Fruit fly (Drosophila melanogaster) whole organism, adult: ENCODE data around the gene CG44005.

Source experiments
- CG7045 ChIP-seq: fragments of 200-800 bp; sonication (Bioruptor generic); optimal IDR thresholded peaks from 2 replicates; lab custom pipeline; 2017; ENCODE audit warnings: missing biosample characterization, mild to moderate bottlenecking, missing genetic modification characterization
- cic ChIP-seq: fragments of 200-800 bp; sonication (Bioruptor generic); optimal IDR thresholded peaks from 2 replicates; lab custom pipeline; 2017; ENCODE audit warnings: missing biosample characterization, mild to moderate bottlenecking, missing genetic modification characterization, moderate library complexity
- kay ChIP-seq: fragments of 200-800 bp; sonication (Bioruptor generic); peaks from one replicate; lab custom pipeline; 2016; ENCODE audit warnings: missing biosample characterization, missing genetic modification characterization, borderline replicate concordance
- tj ChIP-seq: fragments of 200-800 bp; sonication (Bioruptor generic); optimal IDR thresholded peaks from 3 replicates; lab custom pipeline; 2017; ENCODE audit warnings: missing biosample characterization, mild to moderate bottlenecking, missing genetic modification characterization, moderate library complexity

DNA sequence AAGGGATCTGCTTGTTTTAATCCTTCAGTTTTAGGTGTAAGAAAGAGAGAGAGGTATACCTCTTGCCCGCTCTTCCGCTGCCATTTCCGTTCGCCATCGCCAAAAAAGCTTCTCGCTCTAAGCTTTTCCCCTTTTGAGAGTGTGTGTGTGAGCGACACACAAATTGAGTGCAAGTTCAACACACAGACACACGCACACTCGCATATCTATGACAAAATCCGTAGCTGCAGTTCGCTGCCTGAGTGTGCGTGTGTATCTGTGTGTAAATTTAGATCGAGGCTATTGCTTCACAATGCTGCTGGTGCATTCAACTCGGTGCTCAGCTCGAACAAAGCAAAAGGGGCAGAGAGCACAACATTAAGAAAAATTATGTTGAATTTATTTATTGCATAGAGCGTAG, 51.0 kb downstream of the CG44005 start:
- TF ChIP-seq cic (GFP tag; lab: Kevin White, UChicago) (peak; percentile 28), tj (GFP tag; lab: Kevin White, UChicago) (no peak), kay (GFP tag; lab: Kevin White, UChicago) (no peak), CG7045 (GFP tag; lab: Kevin White, UChicago) (peak; percentile 53)
